Worm (Caenorhabditis elegans): Measurements from ENCODE around the gene cdh-4.

cdh-4 gene

DNA sequence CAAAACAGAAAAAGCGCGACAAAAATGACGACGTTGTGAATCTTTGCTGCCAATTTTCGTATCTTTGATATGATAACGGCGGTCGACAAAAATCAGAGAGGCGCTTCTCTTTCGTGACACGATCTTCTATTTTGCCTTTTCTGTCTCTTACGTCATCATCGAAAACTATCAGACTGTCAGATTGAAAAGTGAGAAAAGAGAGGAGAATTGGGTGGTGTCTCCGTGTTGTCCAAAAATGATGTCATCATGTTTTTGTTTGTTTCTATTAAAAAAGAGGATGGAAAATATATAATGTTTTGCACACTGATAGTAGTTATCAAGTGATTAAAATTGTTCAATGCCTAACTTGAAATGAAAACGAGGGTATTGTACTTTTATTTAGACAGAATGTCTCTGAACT lies 24.1 kb upstream of the cdh-4 start (continued):
- TF ChIP-seq T26A8.4 (GFP tag; IDR thresholded peaks at IDR 0.05) = no peak
- no peak for TF ChIP-seq fkh-10 (GFP tag; optimal IDR thresholded peaks at IDR 0.05)
- TF ChIP-seq daf-8 (GFP tag; IDR thresholded peaks at IDR 0.05) = no peak
- no peak for TF ChIP-seq fos-1 (tag; optimal IDR thresholded peaks at IDR 0.05)
- TF ChIP-seq cey-2 (tag; optimal IDR thresholded peaks at IDR 0.05; ENCODE audit: borderline replicate concordance, insufficient read depth) = peak; percentile 39
- TF ChIP-seq D1046.2 (GFP tag; IDR thresholded peaks at IDR 0.05) = no peak
- no peak for TF ChIP-seq tag-97 (GFP tag; IDR thresholded peaks at IDR 0.05)
- TF ChIP-seq jun-1 (tag; optimal IDR thresholded peaks at IDR 0.05) = no peak
- TF ChIP-seq ceh-62 (tag; optimal IDR thresholded peaks at IDR 0.05) = no peak
- TF ChIP-seq aha-1 (tag) = no peak
- no peak for TF ChIP-seq dmd-8 (GFP tag; IDR thresholded peaks at IDR 0.05)
- no peak for TF ChIP-seq nhr-6 (tag; optimal IDR thresholded peaks at IDR 0.05)
- peak; percentile 80; the same call in 1 of the 2 replicates for TF ChIP-seq php-3 (GFP tag; IDR thresholded peaks at IDR 0.05)
- TF ChIP-seq Y105C5A.15 (GFP tag; IDR thresholded peaks at IDR 0.05) = no peak
- no peak for TF ChIP-seq Y75B8A.6 (GFP tag; IDR thresholded peaks at IDR 0.05)
- peak; percentile 2 for TF ChIP-seq ztf-7 (tag; optimal IDR thresholded peaks at IDR 0.05)
- TF ChIP-seq mxl-3 (GFP tag; optimal IDR thresholded peaks at IDR 0.05) = peak; percentile 46
- TF ChIP-seq sdz-12 (GFP tag; optimal IDR thresholded peaks at IDR 0.05) = no peak
- TF ChIP-seq lsy-2 (tag; optimal IDR thresholded peaks at IDR 0.05) = peak in 1 of 2 experiments; percentile 39
- no peak for TF ChIP-seq unc-39 (tag; optimal IDR thresholded peaks at IDR 0.05)
- TF ChIP-seq egl-27 (tag; optimal IDR thresholded peaks at IDR 0.05) = no peak
- no peak for TF ChIP-seq lim-7 (GFP tag; IDR thresholded peaks at IDR 0.05)
- no peak for TF ChIP-seq lin-38 (GFP tag; IDR thresholded peaks at IDR 0.05)
- no peak for TF ChIP-seq snpc-1.2 (GFP tag; IDR thresholded peaks at IDR 0.05)
- TF ChIP-seq F26F4.8 (GFP tag; conservative IDR thresholded peaks at IDR 0.05) = no peak
- TF ChIP-seq ceh-28 (tag; optimal IDR thresholded peaks at IDR 0.05) = no peak
- no peak for TF ChIP-seq mes-2 (tag; optimal IDR thresholded peaks at IDR 0.05; ENCODE audit: poor library complexity, severe bottlenecking)
- no peak for TF ChIP-seq nhr-25 (tag; optimal IDR thresholded peaks at IDR 0.05; ENCODE audit: borderline replicate concordance, insufficient read depth)
- no peak for TF ChIP-seq rbr-2 (tag; optimal IDR thresholded peaks at IDR 0.05)
- no peak for TF ChIP-seq zfp-3 (GFP tag; conservative IDR thresholded peaks at IDR 0.05)

DNA sequence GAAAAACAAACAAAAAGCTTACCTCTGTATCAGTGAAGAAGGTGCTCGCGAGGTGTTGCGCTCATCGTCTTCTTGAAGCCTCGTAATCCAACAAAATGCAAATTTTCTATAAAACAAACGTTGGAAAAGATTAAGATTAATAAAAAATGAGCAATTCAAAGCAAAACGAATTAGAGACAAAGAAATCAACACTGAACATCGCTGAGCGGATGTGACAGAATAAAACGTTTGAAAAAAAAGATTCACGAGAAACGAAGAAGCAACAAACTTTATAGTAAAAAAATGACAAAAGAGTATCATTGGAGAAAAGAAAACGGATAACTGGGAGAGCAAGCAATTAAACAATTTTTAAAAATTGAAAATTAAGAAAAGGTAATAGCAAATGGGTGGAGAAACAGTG lies 21.2 kb upstream of the cdh-4 start, which contains the start of the genes C07G2.5 and atf-7:
Gene C07G2.5 (minus strand): TSS at position 101 of the 400 bp plus-strand sequence.
Gene atf-7 (minus strand): TSS at position 108 of the 400 bp plus-strand sequence.
- TF ChIP-seq ama-1 (optimal IDR thresholded peaks at IDR 0.05) (peak; percentile 85), attf-4 (tag; optimal IDR thresholded peaks at IDR 0.05) (no peak)

ce11 chrIII:4502559-4503240 lies 17.5 kb upstream of the cdh-4 start:
- TF ChIP-seq T20F7.1 (GFP tag; optimal IDR thresholded peaks at IDR 0.05) = peak; percentile 1
- no peak for TF ChIP-seq R02D3.7 (tag; optimal IDR thresholded peaks at IDR 0.05)
- peak; percentile 48 for TF ChIP-seq aha-1 (tag)
- no peak for TF ChIP-seq daf-16 (GFP tag; optimal IDR thresholded peaks at IDR 0.05)
- peak; percentile 57 for TF ChIP-seq daf-16 (tag; optimal IDR thresholded peaks at IDR 0.05)
- 0 out of 2 replicates have a peak, but pooled peaks have one; percentile 35 for TF ChIP-seq egl-43 (GFP tag; IDR thresholded peaks at IDR 0.05)
- no peak for TF ChIP-seq spr-1 (tag; optimal IDR thresholded peaks at IDR 0.05)
- no peak for TF ChIP-seq nhr-237 (tag; optimal IDR thresholded peaks at IDR 0.05)
- TF ChIP-seq Y5F2A.4 (GFP tag; optimal IDR thresholded peaks at IDR 0.05) = no peak
- peak; percentile 48 for TF ChIP-seq hlh-30 (tag; optimal IDR thresholded peaks at IDR 0.05; ENCODE audit: insufficient read depth)
- TF ChIP-seq nhr-48 (tag; optimal IDR thresholded peaks at IDR 0.05) = peak; percentile 76
- no peak for TF ChIP-seq nhr-41 (GFP tag; IDR thresholded peaks at IDR 0.05)
- peak; percentile 36 for TF ChIP-seq mxl-3 (GFP tag; optimal IDR thresholded peaks at IDR 0.05)
- no peak for TF ChIP-seq nhr-76 (tag; optimal IDR thresholded peaks at IDR 0.05)
- TF ChIP-seq unc-130 (GFP tag; optimal IDR thresholded peaks at IDR 0.05) = no peak
- no peak for TF ChIP-seq hif-1 (tag; optimal IDR thresholded peaks at IDR 0.05)
- TF ChIP-seq duxl-1 (tag; optimal IDR thresholded peaks at IDR 0.05; ENCODE audit: poor library complexity) = no peak
- peak; percentile 74 for TF ChIP-seq dmd-6 (GFP tag; IDR thresholded peaks at IDR 0.05)
- TF ChIP-seq lsy-2 (tag; optimal IDR thresholded peaks at IDR 0.05) = peak in 1 of 2 experiments; percentile 36
- peak; percentile 32 to 41 for TF ChIP-seq mdl-1 (tag; optimal IDR thresholded peaks at IDR 0.05)

All from whole organism, L4 larva.